Fruit fly (Drosophila melanogaster) whole organism, embryonic: ENCODE results near the gene CG10177.

ENCODE experiments used
- B-H1 ChIP-seq: fragments of 200-800 bp; sonication (Bioruptor generic); IDR thresholded peaks from 3 replicates; pipeline ENCODE4 v1.3.6; 2022; ENCODE audit warnings: missing biosample characterization, missing genetic modification characterization
- Bgb ChIP-seq: fragments of 200-800 bp; sonication (Bioruptor generic); IDR thresholded peaks from 2 replicates; pipeline ENCODE4 v1.3.6; 2022; ENCODE audit warnings: missing biosample characterization, missing genetic modification characterization; ENCODE audit not compliant: partially characterized antibody
- Blimp-1 ChIP-seq: fragments of 200-800 bp; sonication (Bioruptor generic); optimal IDR thresholded peaks from 3 replicates; lab custom pipeline; 2018; ENCODE audit warnings: missing biosample characterization, missing genetic modification characterization, mild to moderate bottlenecking, moderate library complexity, missing genetic modification reagents
- C15 ChIP-seq: fragments of 200-800 bp; sonication (Bioruptor generic); IDR thresholded peaks from 3 replicates; pipeline ENCODE4 v1.3.6; 2022; ENCODE audit warnings: missing biosample characterization, missing genetic modification characterization
- CG12744 ChIP-seq: fragments of 200-800 bp; sonication (Bioruptor generic); optimal IDR thresholded peaks from 2 replicates; lab custom pipeline; 2016; ENCODE audit warnings: missing biosample characterization, missing genetic modification characterization
- CG14667 ChIP-seq: fragments of 200-800 bp; sonication (Bioruptor generic); IDR thresholded peaks from 2 replicates; pipeline ENCODE4 v1.3.6; 2022; ENCODE audit warnings: missing biosample characterization, missing genetic modification characterization
- CG1529 ChIP-seq: fragments of 200-800 bp; sonication (Bioruptor generic); optimal IDR thresholded peaks from 3 replicates; lab custom pipeline; 2018; ENCODE audit warnings: missing biosample characterization, missing genetic modification characterization
- CG15696 ChIP-seq: fragments of 200-800 bp; sonication (Bioruptor generic); optimal IDR thresholded peaks from 2 replicates; lab custom pipeline; 2019; ENCODE audit warnings: missing biosample characterization, mild to moderate bottlenecking, missing genetic modification characterization, moderate library complexity
- CG18262 ChIP-seq: fragments of 200-800 bp; optimal IDR thresholded peaks from 3 replicates; lab custom pipeline; 2019; ENCODE audit warnings: missing biosample characterization, mild to moderate bottlenecking, missing genetic modification characterization, moderate library complexity
- CG32532 ChIP-seq: fragments of 200-800 bp; sonication (Bioruptor generic); IDR thresholded peaks from 2 replicates; pipeline ENCODE4 v1.3.6; 2022; ENCODE audit warnings: missing biosample characterization, missing genetic modification characterization
- CG33557 ChIP-seq: fragments of 200-800 bp; sonication (Bioruptor generic); optimal IDR thresholded peaks from 2 replicates; lab custom pipeline; 2019; ENCODE audit warnings: missing biosample characterization, mild to moderate bottlenecking, missing genetic modification characterization, moderate library complexity
- CG3407 ChIP-seq: fragments of 200-800 bp; sonication (Bioruptor generic); optimal IDR thresholded peaks from 2 replicates; lab custom pipeline; 2018; ENCODE audit warnings: missing biosample characterization, mild to moderate bottlenecking, missing genetic modification characterization
- CG34376 ChIP-seq: fragments of 200-800 bp; sonication (Bioruptor generic); optimal IDR thresholded peaks from 2 replicates; lab custom pipeline; 2018; ENCODE audit warnings: missing biosample characterization, mild to moderate bottlenecking, missing genetic modification characterization
- CG4360 ChIP-seq: fragments of 200-800 bp; sonication (Bioruptor generic); IDR thresholded peaks from 2 replicates; pipeline ENCODE4 v1.3.6; 2022; ENCODE audit warnings: missing biosample characterization, missing genetic modification characterization
- CG7987 ChIP-seq: fragments of 200-800 bp; sonication (Bioruptor generic); optimal IDR thresholded peaks from 2 replicates; lab custom pipeline; 2018; ENCODE audit warnings: missing biosample characterization, mild to moderate bottlenecking, missing genetic modification characterization, moderate library complexity
- CG9817 ChIP-seq: fragments of 200-800 bp; sonication (Bioruptor generic); optimal IDR thresholded peaks from 2 replicates; lab custom pipeline; 2018; ENCODE audit warnings: missing biosample characterization, mild to moderate bottlenecking, missing genetic modification characterization, moderate library complexity
- CTCF ChIP-seq: fragments of 200-800 bp; sonication (Bioruptor generic); optimal IDR thresholded peaks from 2 replicates; lab custom pipeline; 2017; ENCODE audit warnings: missing biosample characterization, mild to moderate bottlenecking, missing genetic modification characterization, moderate library complexity
- Doc2 ChIP-seq: fragments of 200-800 bp; sonication (Bioruptor generic); IDR thresholded peaks from 2 replicates; pipeline ENCODE4 v1.3.6; 2022; ENCODE audit warnings: missing biosample characterization, missing genetic modification characterization
- E2f2 ChIP-seq: fragments of 200-800 bp; sonication (Bioruptor generic); IDR thresholded peaks from 2 replicates; pipeline ENCODE4 v1.3.6; 2022; ENCODE audit warnings: missing biosample characterization, missing genetic modification characterization
- Gsc ChIP-seq: fragments of 200-800 bp; sonication (Bioruptor generic); IDR thresholded peaks from 2 replicates; pipeline ENCODE4 v1.3.6; 2022; ENCODE audit warnings: missing biosample characterization, missing genetic modification characterization
- Hr51 ChIP-seq, 2 experiments: fragments of 200-800 bp; sonication (Bioruptor generic); optimal IDR thresholded peaks; 2 replicates in 1 of 2; 3 replicates in 1 of 2; lab custom pipeline; 2016 to 2018; ENCODE audit warnings: missing biosample characterization in 2 of 2, missing genetic modification characterization in 2 of 2, mild to moderate bottlenecking in 1 of 2, moderate library complexity in 1 of 2
- Max ChIP-seq: fragments of 200-800 bp; sonication (Bioruptor generic); optimal IDR thresholded peaks from 2 replicates; lab custom pipeline; 2016; ENCODE audit warnings: missing biosample characterization, mild to moderate bottlenecking, missing genetic modification characterization
- Meics ChIP-seq: fragments of 200-800 bp; sonication (Bioruptor generic); optimal IDR thresholded peaks from 2 replicates; lab custom pipeline; 2017; ENCODE audit warnings: missing biosample characterization, mild to moderate bottlenecking, missing genetic modification characterization
- Mrtf ChIP-seq: fragments of 200-800 bp; sonication (Bioruptor generic); IDR thresholded peaks from 3 replicates; pipeline ENCODE4 v1.3.6; 2022; ENCODE audit warnings: missing biosample characterization, missing genetic modification characterization
- Six4 ChIP-seq: fragments of 200-800 bp; sonication (Bioruptor generic); optimal IDR thresholded peaks from 2 replicates; lab custom pipeline; 2016; ENCODE audit warnings: missing biosample characterization, missing genetic modification characterization
- Tbp ChIP-seq: fragments of >200 bp; optimal IDR thresholded peaks from 2 replicates; lab custom pipeline; 2018; ENCODE audit warnings: missing biosample characterization, missing genetic modification characterization
- ac ChIP-seq: fragments of 200-800 bp; sonication (Bioruptor generic); optimal IDR thresholded peaks from 3 replicates; lab custom pipeline; 2017; ENCODE audit warnings: missing biosample characterization, mild to moderate bottlenecking, missing genetic modification characterization
- amos ChIP-seq: fragments of 200-800 bp; sonication (Bioruptor generic); IDR thresholded peaks from 2 replicates; pipeline ENCODE4 v1.3.6; 2022; ENCODE audit warnings: missing biosample characterization, missing genetic modification characterization; ENCODE audit not compliant: partially characterized antibody
- ara ChIP-seq: fragments of 200-800 bp; sonication (Bioruptor generic); IDR thresholded peaks from 2 replicates; pipeline ENCODE4 v1.3.6; 2022; ENCODE audit warnings: missing biosample characterization, missing genetic modification characterization
- bsh ChIP-seq, 2 experiments: fragments of 200-800 bp; sonication (Bioruptor generic); optimal IDR thresholded peaks; 2 replicates each; lab custom pipeline; 2017 to 2018; ENCODE audit warnings: mild to moderate bottlenecking in 2 of 2, missing biosample characterization in 2 of 2, missing genetic modification characterization in 2 of 2, moderate library complexity in 1 of 2
- ci ChIP-seq: fragments of 200-800 bp; sonication (Bioruptor generic); IDR thresholded peaks from 3 replicates; pipeline ENCODE4 v1.3.6; 2022; ENCODE audit warnings: missing biosample characterization, missing genetic modification characterization
- dpn ChIP-seq, 2 experiments: fragments of 200-800 bp; sonication (Bioruptor generic); optimal IDR thresholded peaks; 3 replicates each; lab custom pipeline; 2016; ENCODE audit warnings: missing biosample characterization in 2 of 2, missing genetic modification characterization in 2 of 2
- exex ChIP-seq: fragments of 200-800 bp; sonication (Bioruptor generic); optimal IDR thresholded peaks from 4 replicates; lab custom pipeline; 2018; ENCODE audit warnings: missing biosample characterization, mild to moderate bottlenecking, missing genetic modification characterization, moderate library complexity
- fd64A ChIP-seq: fragments of 200-800 bp; sonication (Bioruptor generic); optimal IDR thresholded peaks from 3 replicates; lab custom pipeline; 2018; ENCODE audit warnings: missing biosample characterization, mild to moderate bottlenecking, missing genetic modification characterization
- fu2 ChIP-seq: fragments of 200-800 bp; sonication (Bioruptor generic); optimal IDR thresholded peaks from 2 replicates; lab custom pipeline; 2016; ENCODE audit warnings: missing biosample characterization, missing genetic modification characterization
- gcm2 ChIP-seq: fragments of 200-800 bp; sonication (Bioruptor generic); optimal IDR thresholded peaks from 2 replicates; lab custom pipeline; 2016; ENCODE audit warnings: missing biosample characterization, missing genetic modification characterization
- grau ChIP-seq: fragments of 200-800 bp; optimal IDR thresholded peaks from 3 replicates; lab custom pipeline; 2019; ENCODE audit warnings: missing biosample characterization, mild to moderate bottlenecking, missing genetic modification characterization, moderate library complexity
- gsb-n ChIP-seq: fragments of 200-800 bp; sonication (Bioruptor generic); optimal IDR thresholded peaks from 3 replicates; lab custom pipeline; 2018; ENCODE audit warnings: missing biosample characterization, mild to moderate bottlenecking, missing genetic modification characterization
- her ChIP-seq: fragments of 200-800 bp; sonication (Bioruptor generic); optimal IDR thresholded peaks from 2 replicates; lab custom pipeline; 2016; ENCODE audit warnings: missing biosample characterization, missing genetic modification characterization
- lola ChIP-seq, 3 experiments: fragments of >200 bp in 2 of 3; fragments of 200-800 bp in 1 of 3; sonication (Bioruptor generic) in 1 of 3; optimal IDR thresholded peaks; 2 replicates each; lab custom pipeline; 2017 to 2019; ENCODE audit warnings: missing biosample characterization in 3 of 3, missing genetic modification characterization in 3 of 3, mild to moderate bottlenecking in 1 of 3, moderate library complexity in 1 of 3
- mirr ChIP-seq: fragments of 200-800 bp; sonication (Bioruptor generic); optimal IDR thresholded peaks from 3 replicates; lab custom pipeline; 2018; ENCODE audit warnings: missing biosample characterization, mild to moderate bottlenecking, missing genetic modification characterization
- p53 ChIP-seq: fragments of 200-800 bp; sonication (Bioruptor generic); optimal IDR thresholded peaks from 2 replicates; lab custom pipeline; 2016; ENCODE audit warnings: missing biosample characterization, missing genetic modification characterization
- run ChIP-seq: fragments of 200-800 bp; sonication (Bioruptor generic); optimal IDR thresholded peaks from 3 replicates; lab custom pipeline; 2018; ENCODE audit warnings: missing biosample characterization, mild to moderate bottlenecking, missing genetic modification characterization
- sens ChIP-seq: fragments of 200-800 bp; sonication (Bioruptor generic); peaks from one replicate; lab custom pipeline; 2016; ENCODE audit warnings: missing biosample characterization, missing genetic modification characterization
- sim ChIP-seq: fragments of 200-800 bp; sonication (Bioruptor generic); IDR thresholded peaks from 2 replicates; pipeline ENCODE4 v1.3.6; 2022; ENCODE audit warnings: missing biosample characterization, missing genetic modification characterization
- slp2 ChIP-seq: fragments of 200-800 bp; sonication (Bioruptor generic); optimal IDR thresholded peaks from 2 replicates; lab custom pipeline; 2016; ENCODE audit warnings: missing biosample characterization, missing genetic modification characterization
- toy ChIP-seq: fragments of 200-800 bp; sonication (Bioruptor generic); IDR thresholded peaks from 2 replicates; pipeline ENCODE4 v1.3.6; 2022; ENCODE audit warnings: missing biosample characterization, missing genetic modification characterization
- trem ChIP-seq: fragments of 200-800 bp; optimal IDR thresholded peaks from 3 replicates; lab custom pipeline; 2019; ENCODE audit warnings: missing biosample characterization, mild to moderate bottlenecking, missing genetic modification characterization, moderate library complexity
- unc-4 ChIP-seq: fragments of 200-800 bp; sonication (Bioruptor generic); IDR thresholded peaks from 2 replicates; pipeline ENCODE4 v1.3.6; 2022; ENCODE audit warnings: missing biosample characterization, missing genetic modification characterization; ENCODE audit not compliant: partially characterized antibody
- vvl ChIP-seq: fragments of 200-800 bp; sonication (Bioruptor generic); IDR thresholded peaks from 2 replicates; pipeline ENCODE4 v1.3.6; 2022; ENCODE audit warnings: missing biosample characterization, missing genetic modification characterization
- wek ChIP-seq: fragments of 200-800 bp; sonication (Bioruptor generic); optimal IDR thresholded peaks from 3 replicates; lab custom pipeline; 2018; ENCODE audit warnings: missing biosample characterization, mild to moderate bottlenecking, missing genetic modification characterization, moderate library complexity
- z ChIP-seq: fragments of 200-800 bp; sonication (Bioruptor generic); IDR thresholded peaks from 3 replicates; pipeline ENCODE4 v1.3.6; 2022; ENCODE audit warnings: missing biosample characterization, missing genetic modification characterization

The CG10177 gene

DNA sequence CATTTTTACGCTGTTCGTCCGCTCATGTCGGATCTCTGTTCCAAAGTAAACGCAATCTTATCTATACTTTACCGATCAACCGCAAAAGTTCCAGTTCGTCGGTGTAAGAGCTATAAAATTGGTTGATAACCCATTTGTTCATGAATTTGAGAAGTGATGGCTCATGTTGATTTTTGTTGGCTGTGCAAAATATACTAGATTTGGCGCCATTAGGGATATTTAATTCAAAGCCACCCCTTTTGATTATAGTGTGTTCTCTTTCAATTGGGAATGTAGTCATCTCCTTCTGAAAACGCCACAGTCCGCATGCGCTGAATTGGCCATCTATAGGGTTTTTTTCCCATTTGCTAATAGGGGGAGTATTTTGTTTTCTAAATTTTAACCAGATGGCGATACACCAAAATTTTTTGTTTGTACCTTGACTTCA lies 17.3 kb upstream of the CG10177 start, which contains the start of gene Ugt303B2 (continued):
- TF ChIP-seq ci (0 out of 3 replicates have a peak, but pooled peaks have one; percentile 21), CG34376 (peak; percentile 12), CG1529 (GFP tag; lab: Kevin White, UChicago) (no peak), Doc2 (GFP tag; lab: Robert Waterston, UW) (no peak), CG4360 (GFP tag; lab: Robert Waterston, UW) (no peak), sim (GFP tag; lab: Robert Waterston, UW) (no peak), Meics (GFP tag; lab: Kevin White, UChicago) (no peak), B-H1 (GFP tag; lab: Robert Waterston, UW) (no peak), Mrtf (peak; percentile 48; the same call in 1 of the 3 replicates), unc-4 (GFP tag; lab: Robert Waterston, UW) (no peak), CG12744 (GFP tag; lab: Kevin White, UChicago) (no peak), CG9817 (peak; percentile 12), C15 (GFP tag; lab: Robert Waterston, UW) (no peak), grau (tag; lab: Kevin White, UChicago) (no peak), Gsc (GFP tag; lab: Robert Waterston, UW) (no peak), CG7987 (GFP tag; lab: Kevin White, UChicago) (peak; percentile 6), run (tag; lab: Kevin White, UChicago) (peak; percentile 34), fd64A (no peak), exex (tag; lab: Kevin White, UChicago) (peak; percentile 51), CG3407 (no peak), p53 (GFP tag; lab: Kevin White, UChicago) (no peak), Max (GFP tag; lab: Kevin White, UChicago) (no peak), CTCF (GFP tag; lab: Kevin White, UChicago) (peak; percentile 92), gsb-n (tag; lab: Kevin White, UChicago) (no peak), vvl (GFP tag; lab: Robert Waterston, UW) (no peak), ac (GFP tag; lab: Kevin White, UChicago) (no peak), CG15696 (tag; lab: Kevin White, UChicago) (no peak), Hr51 (GFP tag; optimal IDR thresholded peaks at IDR 0.05; lab: Kevin White, UChicago) (peak in 1 of 2 experiments; percentile 14), CG14667 (GFP tag; lab: Robert Waterston, UW) (no peak), z (GFP tag; lab: Robert Waterston, UW) (no peak), fu2 (GFP tag; lab: Kevin White, UChicago) (no peak), wek (peak; percentile 95), ara (GFP tag; lab: Robert Waterston, UW) (no peak), trem (no peak), mirr (peak; percentile 13), E2f2 (peak; percentile 78), sens (peak; percentile 50), CG18262 (no peak), amos (GFP tag; lab: Robert Waterston, UW) (no peak), Bgb (GFP tag; lab: Robert Waterston, UW) (no peak), CG32532 (GFP tag; lab: Robert Waterston, UW) (peak; percentile 37; the same call in 1 of the 2 replicates), Tbp (GFP tag; lab: Kevin White, UChicago) (no peak), toy (no peak), bsh (GFP tag; optimal IDR thresholded peaks at IDR 0.05; lab: Kevin White, UChicago) (no peak), lola (GFP tag; optimal IDR thresholded peaks at IDR 0.05; lab: Kevin White, UChicago) (no peak), dpn (GFP tag; optimal IDR thresholded peaks at IDR 0.05; lab: Kevin White, UChicago) (no peak), her (GFP tag; lab: Kevin White, UChicago) (no peak), slp2 (no peak), Blimp-1 (no peak), gcm2 (GFP tag; lab: Kevin White, UChicago) (no peak), Six4 (GFP tag; lab: Kevin White, UChicago) (no peak), CG33557 (GFP tag; lab: Kevin White, UChicago) (no peak)
